ENCODE assay signal across 1 fruit fly cellular context in genomic region chr2L:273603-274002, dm6.
TF ChIP-seq lines count a peak whose summit lies in the region.

TSS of gene mbm (minus strand) at chr2L:273715.
TSS of gene CG11555 (plus strand) at chr2L:273836.

TF ChIP-seq in whole organism, embryonic, 481 proteins besides CTCF, POLR2A, EP300 and RAD21 (continued from another document and continues in another):
- no peak for TF ChIP-seq GATAe (GFP tag; conservative IDR thresholded peaks at IDR 0.05; lab: Robert Waterston, UW)
- TF ChIP-seq CG17829 (tag; optimal IDR thresholded peaks at IDR 0.05; lab: Kevin White, UChicago), result peak; percentile 60
- TF ChIP-seq CG15073 (GFP tag; optimal IDR thresholded peaks at IDR 0.05; lab: Kevin White, UChicago), result no peak
- no peak for TF ChIP-seq Mrtf (GFP tag; IDR thresholded peaks at IDR 0.05; lab: Robert Waterston, UW)
- no peak for TF ChIP-seq CG1603 (tag; optimal IDR thresholded peaks at IDR 0.05; lab: Kevin White, UChicago)
- TF ChIP-seq usp (GFP tag; optimal IDR thresholded peaks at IDR 0.05; lab: Kevin White, UChicago), result no peak
- TF ChIP-seq Elba2 (GFP tag; optimal IDR thresholded peaks at IDR 0.05; lab: Kevin White, UChicago), result no peak
- TF ChIP-seq CG17385 (GFP tag; optimal IDR thresholded peaks at IDR 0.05; lab: Kevin White, UChicago), result no peak
- TF ChIP-seq CG2678 (tag; optimal IDR thresholded peaks at IDR 0.05; lab: Kevin White, UChicago), result no peak
- no peak for TF ChIP-seq ewg (GFP tag; optimal IDR thresholded peaks at IDR 0.05; lab: Kevin White, UChicago)
- TF ChIP-seq CG11456 (GFP tag; IDR thresholded peaks at IDR 0.05; lab: Robert Waterston, UW), result no peak
- TF ChIP-seq Fer3 (tag; optimal IDR thresholded peaks at IDR 0.05; lab: Kevin White, UChicago), result peak; percentile 25
- peak; percentile 10 for TF ChIP-seq gcm (GFP tag; optimal IDR thresholded peaks at IDR 0.05; lab: Kevin White, UChicago)
- TF ChIP-seq CG3995 (GFP tag; optimal IDR thresholded peaks at IDR 0.05; lab: Kevin White, UChicago), result peak; percentile 46
- no peak for TF ChIP-seq CG2875 (GFP tag; optimal IDR thresholded peaks at IDR 0.05; lab: Kevin White, UChicago)
- peak; percentile 25 for TF ChIP-seq Dp (GFP tag; optimal IDR thresholded peaks at IDR 0.05; lab: Kevin White, UChicago)
- no peak for TF ChIP-seq wor (GFP tag; IDR thresholded peaks at IDR 0.05; lab: Robert Waterston, UW)
- TF ChIP-seq Side (GFP tag; optimal IDR thresholded peaks at IDR 0.05; lab: Kevin White, UChicago), result no peak
- no peak for TF ChIP-seq aop (GFP tag; IDR thresholded peaks at IDR 0.05; lab: Robert Waterston, UW)
- peak; percentile 51; the same call in 1 of the 3 replicates for TF ChIP-seq CG16813 (GFP tag; IDR thresholded peaks at IDR 0.05; lab: Robert Waterston, UW; ENCODE audit: partially characterized antibody)
- peak; percentile 73 for TF ChIP-seq CG13287 (GFP tag; IDR thresholded peaks at IDR 0.05; lab: Robert Waterston, UW; ENCODE audit: partially characterized antibody)
- TF ChIP-seq Fer1 (GFP tag; optimal IDR thresholded peaks at IDR 0.05; lab: Kevin White, UChicago), result peak; percentile 49
- peak; percentile 44 for TF ChIP-seq twi (tag; optimal IDR thresholded peaks at IDR 0.05; lab: Kevin White, UChicago)
- no peak for TF ChIP-seq pros (GFP tag; optimal IDR thresholded peaks at IDR 0.05; lab: Kevin White, UChicago)
- no peak for TF ChIP-seq Sin3A (optimal IDR thresholded peaks at IDR 0.05; lab: Kevin White, UChicago)
- peak; percentile 60 for TF ChIP-seq CG12391 (tag; optimal IDR thresholded peaks at IDR 0.05; lab: Kevin White, UChicago)
- TF ChIP-seq kni (GFP tag; optimal IDR thresholded peaks at IDR 0.05; lab: Kevin White, UChicago), result no peak
- TF ChIP-seq Six4 (GFP tag; optimal IDR thresholded peaks at IDR 0.05; lab: Kevin White, UChicago), result no peak
- TF ChIP-seq CG10565 (GFP tag; optimal IDR thresholded peaks at IDR 0.05; lab: Kevin White, UChicago), result no peak
- TF ChIP-seq CG43689 (GFP tag; IDR thresholded peaks at IDR 0.05; lab: Robert Waterston, UW), result no peak
- no peak for TF ChIP-seq Ets65A (GFP tag; lab: Kevin White, UChicago)
- TF ChIP-seq maf-S (GFP tag; optimal IDR thresholded peaks at IDR 0.05; lab: Kevin White, UChicago), result no peak
- no peak for TF ChIP-seq E2f1 (GFP tag; IDR thresholded peaks at IDR 0.05; lab: Robert Waterston, UW)
- TF ChIP-seq jigr1 (GFP tag; IDR thresholded peaks at IDR 0.05; lab: Robert Waterston, UW), result no peak
- TF ChIP-seq HLH54F (GFP tag; optimal IDR thresholded peaks at IDR 0.05; lab: Kevin White, UChicago), result no peak
- TF ChIP-seq CG1233 (GFP tag; optimal IDR thresholded peaks at IDR 0.05; lab: Kevin White, UChicago), result no peak
- no peak for TF ChIP-seq cg (GFP tag; optimal IDR thresholded peaks at IDR 0.05; lab: Kevin White, UChicago)
- TF ChIP-seq CG6765 (GFP tag; optimal IDR thresholded peaks at IDR 0.05; lab: Kevin White, UChicago), result no peak
- TF ChIP-seq ham (GFP tag; IDR thresholded peaks at IDR 0.05; lab: Robert Waterston, UW), result no peak
- TF ChIP-seq CG14965 (GFP tag; optimal IDR thresholded peaks at IDR 0.05; lab: Kevin White, UChicago; ENCODE audit: borderline replicate concordance), result no peak
- no peak for TF ChIP-seq CG17912 (GFP tag; optimal IDR thresholded peaks at IDR 0.05; lab: Kevin White, UChicago)
- no peak for TF ChIP-seq Atf3 (GFP tag; optimal IDR thresholded peaks at IDR 0.05; lab: Kevin White, UChicago)
- no peak for TF ChIP-seq CG4424 (GFP tag; optimal IDR thresholded peaks at IDR 0.05; lab: Kevin White, UChicago)
- TF ChIP-seq Hr78 (GFP tag; optimal IDR thresholded peaks at IDR 0.05; lab: Kevin White, UChicago), result no peak
- no peak for TF ChIP-seq CG8359 (GFP tag; optimal IDR thresholded peaks at IDR 0.05; lab: Kevin White, UChicago; ENCODE audit: borderline replicate concordance)
- TF ChIP-seq peb (GFP tag; IDR thresholded peaks at IDR 0.05; lab: Robert Waterston, UW), result no peak
- no peak for TF ChIP-seq Jarid2 (GFP tag; optimal IDR thresholded peaks at IDR 0.05; lab: Kevin White, UChicago)
- TF ChIP-seq CG8944 (GFP tag; optimal IDR thresholded peaks at IDR 0.05; lab: Kevin White, UChicago), result no peak
- TF ChIP-seq cas (GFP tag; IDR thresholded peaks at IDR 0.05; lab: Robert Waterston, UW), result no peak
- no peak for TF ChIP-seq lilli (GFP tag; optimal IDR thresholded peaks at IDR 0.05; lab: Kevin White, UChicago)
- no peak for TF ChIP-seq H15 (GFP tag; IDR thresholded peaks at IDR 0.05; lab: Robert Waterston, UW)
- peak; percentile 84 for TF ChIP-seq dm (GFP tag; optimal IDR thresholded peaks at IDR 0.05; lab: Kevin White, UChicago)
- TF ChIP-seq Camta (GFP tag; optimal IDR thresholded peaks at IDR 0.05; lab: Kevin White, UChicago), result no peak
- TF ChIP-seq tgo (GFP tag; IDR thresholded peaks at IDR 0.05; lab: Robert Waterston, UW), result no peak
- no peak for TF ChIP-seq ATbp (GFP tag; optimal IDR thresholded peaks at IDR 0.05; lab: Kevin White, UChicago)
- no peak for TF ChIP-seq Atf-2 (GFP tag; optimal IDR thresholded peaks at IDR 0.05; lab: Kevin White, UChicago)
- no peak for TF ChIP-seq CG11247 (GFP tag; IDR thresholded peaks at IDR 0.05; lab: Robert Waterston, UW)
- TF ChIP-seq ttk (GFP tag; IDR thresholded peaks at IDR 0.05; lab: Robert Waterston, UW), result no peak
- peak; percentile 64 for TF ChIP-seq scrt (GFP tag; optimal IDR thresholded peaks at IDR 0.05; lab: Kevin White, UChicago)
- TF ChIP-seq sna (GFP tag; IDR thresholded peaks at IDR 0.05; lab: Robert Waterston, UW; ENCODE audit: partially characterized antibody), result no peak; the same call in 1 of the 2 replicates
- TF ChIP-seq kah (GFP tag; optimal IDR thresholded peaks at IDR 0.05; lab: Kevin White, UChicago), result peak; percentile 14
- TF ChIP-seq CG31365 (tag; optimal IDR thresholded peaks at IDR 0.05; lab: Kevin White, UChicago), result no peak
- TF ChIP-seq CG7372 (GFP tag; IDR thresholded peaks at IDR 0.05; lab: Robert Waterston, UW), result no peak
- TF ChIP-seq CG4820 (GFP tag; optimal IDR thresholded peaks at IDR 0.05; lab: Kevin White, UChicago), result no peak
- peak; percentile 34 for TF ChIP-seq pzg (GFP tag; optimal IDR thresholded peaks at IDR 0.05; lab: Kevin White, UChicago)
- peak; percentile 41 for TF ChIP-seq PHDP (tag; optimal IDR thresholded peaks at IDR 0.05; lab: Kevin White, UChicago)
- peak in 1 of 2 experiments; percentile 19 for TF ChIP-seq dpn (GFP tag; optimal IDR thresholded peaks at IDR 0.05; lab: Kevin White, UChicago)
- no peak for TF ChIP-seq Hr39 (optimal IDR thresholded peaks at IDR 0.05; lab: Kevin White, UChicago)
- no peak for TF ChIP-seq chinmo (GFP tag; IDR thresholded peaks at IDR 0.05; lab: Robert Waterston, UW; ENCODE audit: partially characterized antibody)
- TF ChIP-seq cad (GFP tag; optimal IDR thresholded peaks at IDR 0.05; lab: Kevin White, UChicago), result no peak
- TF ChIP-seq CG8290 (GFP tag; optimal IDR thresholded peaks at IDR 0.05; lab: Kevin White, UChicago), result no peak
- no peak for TF ChIP-seq CG8290 (tag; optimal IDR thresholded peaks at IDR 0.05; lab: Kevin White, UChicago)
- no peak for TF ChIP-seq CG2889 (GFP tag; IDR thresholded peaks at IDR 0.05; lab: Robert Waterston, UW)
- TF ChIP-seq Taf1 (GFP tag; IDR thresholded peaks at IDR 0.05; lab: Robert Waterston, UW), result no peak
- peak; percentile 81 for TF ChIP-seq cwo (GFP tag; optimal IDR thresholded peaks at IDR 0.05; lab: Kevin White, UChicago)
- TF ChIP-seq bab2 (GFP tag; optimal IDR thresholded peaks at IDR 0.05; lab: Kevin White, UChicago), result no peak
- no peak for TF ChIP-seq sd (tag; optimal IDR thresholded peaks at IDR 0.05; lab: Kevin White, UChicago)
- TF ChIP-seq CG2116 (GFP tag; optimal IDR thresholded peaks at IDR 0.05; lab: Kevin White, UChicago), result peak; percentile 61
- no peak for TF ChIP-seq exex (tag; optimal IDR thresholded peaks at IDR 0.05; lab: Kevin White, UChicago)
- TF ChIP-seq sc (optimal IDR thresholded peaks at IDR 0.05; lab: Kevin White, UChicago), result no peak
- TF ChIP-seq sc (GFP tag; optimal IDR thresholded peaks at IDR 0.05; lab: Kevin White, UChicago), result no peak
- peak; percentile 34 for TF ChIP-seq CG13775 (GFP tag; optimal IDR thresholded peaks at IDR 0.05; lab: Kevin White, UChicago)
- TF ChIP-seq Ssrp (tag; optimal IDR thresholded peaks at IDR 0.05; lab: Kevin White, UChicago), result no peak
- TF ChIP-seq sima (GFP tag; optimal IDR thresholded peaks at IDR 0.05; lab: Kevin White, UChicago), result no peak
- no peak for TF ChIP-seq CG9727 (GFP tag; optimal IDR thresholded peaks at IDR 0.05; lab: Kevin White, UChicago)
- TF ChIP-seq ems (GFP tag; optimal IDR thresholded peaks at IDR 0.05; lab: Kevin White, UChicago), result no peak
- TF ChIP-seq CG10431 (GFP tag; optimal IDR thresholded peaks at IDR 0.05; lab: Kevin White, UChicago), result no peak
- TF ChIP-seq dysf (GFP tag; IDR thresholded peaks at IDR 0.05; lab: Robert Waterston, UW), result peak; percentile 24; the same call in 1 of the 3 replicates
- no peak for TF ChIP-seq hkb (optimal IDR thresholded peaks at IDR 0.05; lab: Kevin White, UChicago)
- no peak for TF ChIP-seq hkb (GFP tag; IDR thresholded peaks at IDR 0.05; lab: Robert Waterston, UW)
- no peak for TF ChIP-seq so (GFP tag; IDR thresholded peaks at IDR 0.05; lab: Robert Waterston, UW)
- TF ChIP-seq croc (GFP tag; conservative IDR thresholded peaks at IDR 0.05; lab: Robert Waterston, UW), result no peak
- TF ChIP-seq Neu2 (GFP tag; optimal IDR thresholded peaks at IDR 0.05; lab: Kevin White, UChicago; ENCODE audit: borderline replicate concordance), result no peak
- no peak for TF ChIP-seq CG10979 (tag; optimal IDR thresholded peaks at IDR 0.05; lab: Kevin White, UChicago)
- no peak for TF ChIP-seq CG16779 (GFP tag; IDR thresholded peaks at IDR 0.05; lab: Robert Waterston, UW)
- no peak for TF ChIP-seq tx (GFP tag; optimal IDR thresholded peaks at IDR 0.05; lab: Kevin White, UChicago)
- TF ChIP-seq salm (tag; optimal IDR thresholded peaks at IDR 0.05; lab: Kevin White, UChicago), result no peak
- TF ChIP-seq CG2120 (GFP tag; optimal IDR thresholded peaks at IDR 0.05; lab: Kevin White, UChicago), result no peak
- TF ChIP-seq CG4404 (GFP tag; IDR thresholded peaks at IDR 0.05; lab: Robert Waterston, UW), result no peak
- no peak for TF ChIP-seq Oaz (GFP tag; IDR thresholded peaks at IDR 0.05; lab: Robert Waterston, UW)
- TF ChIP-seq CG9215 (GFP tag; IDR thresholded peaks at IDR 0.05; lab: Robert Waterston, UW), result no peak
- no peak for TF ChIP-seq fd96Cb (tag; optimal IDR thresholded peaks at IDR 0.05; lab: Kevin White, UChicago)
- TF ChIP-seq zfh1 (GFP tag; IDR thresholded peaks at IDR 0.05; lab: Robert Waterston, UW), result no peak
- TF ChIP-seq CG6272 (GFP tag; IDR thresholded peaks at IDR 0.05; lab: Robert Waterston, UW), result no peak
- no peak for TF ChIP-seq Opbp (GFP tag; IDR thresholded peaks at IDR 0.05; lab: Robert Waterston, UW; ENCODE audit: partially characterized antibody)
- TF ChIP-seq pb (GFP tag; optimal IDR thresholded peaks at IDR 0.05; lab: Kevin White, UChicago), result no peak
- no peak for TF ChIP-seq gem (tag; optimal IDR thresholded peaks at IDR 0.05; lab: Kevin White, UChicago)
- no peak for TF ChIP-seq pnt (GFP tag; optimal IDR thresholded peaks at IDR 0.05; lab: Kevin White, UChicago)
- TF ChIP-seq Drgx (GFP tag; IDR thresholded peaks at IDR 0.05; lab: Robert Waterston, UW), result no peak
- no peak for TF ChIP-seq CG5245 (GFP tag; optimal IDR thresholded peaks at IDR 0.05; lab: Kevin White, UChicago)
- TF ChIP-seq Ravus (GFP tag; IDR thresholded peaks at IDR 0.05; lab: Robert Waterston, UW), result no peak
- no peak for TF ChIP-seq gfzf (GFP tag; optimal IDR thresholded peaks at IDR 0.05; lab: Kevin White, UChicago)
- no peak for TF ChIP-seq Hand (GFP tag; optimal IDR thresholded peaks at IDR 0.05; lab: Kevin White, UChicago)
- TF ChIP-seq hbn (GFP tag; IDR thresholded peaks at IDR 0.05; lab: Robert Waterston, UW; ENCODE audit: partially characterized antibody), result 0 out of 2 replicates have a peak, but pooled peaks have one; percentile 24
- no peak for TF ChIP-seq lbe (GFP tag; optimal IDR thresholded peaks at IDR 0.05; lab: Kevin White, UChicago)
- no peak for TF ChIP-seq NFAT (GFP tag; IDR thresholded peaks at IDR 0.05; lab: Robert Waterston, UW)
- no peak for TF ChIP-seq CG18011 (GFP tag; optimal IDR thresholded peaks at IDR 0.05; lab: Kevin White, UChicago)
- no peak for TF ChIP-seq Kr (GFP tag; optimal IDR thresholded peaks at IDR 0.05; lab: Kevin White, UChicago)
- TF ChIP-seq HHEX (GFP tag; optimal IDR thresholded peaks at IDR 0.05; lab: Kevin White, UChicago), result no peak
- TF ChIP-seq sob (GFP tag; IDR thresholded peaks at IDR 0.05; lab: Robert Waterston, UW), result no peak
- TF ChIP-seq CG17186 (GFP tag; optimal IDR thresholded peaks at IDR 0.05; lab: Kevin White, UChicago), result no peak
- no peak for TF ChIP-seq dan (GFP tag; IDR thresholded peaks at IDR 0.05; lab: Robert Waterston, UW)
- TF ChIP-seq tup (GFP tag; optimal IDR thresholded peaks at IDR 0.05; lab: Kevin White, UChicago), result no peak
- TF ChIP-seq CG18619 (GFP tag; optimal IDR thresholded peaks at IDR 0.05; lab: Kevin White, UChicago), result no peak
- TF ChIP-seq CG17361 (GFP tag; IDR thresholded peaks at IDR 0.05; lab: Robert Waterston, UW), result peak; percentile 44; the same call in 1 of the 3 replicates
- TF ChIP-seq CG34422 (GFP tag; IDR thresholded peaks at IDR 0.05; lab: Robert Waterston, UW), result peak; percentile 21; the same call in 1 of the 3 replicates
- TF ChIP-seq CG3847 (GFP tag; IDR thresholded peaks at IDR 0.05; lab: Robert Waterston, UW), result no peak
- TF ChIP-seq CG5953 (GFP tag; IDR thresholded peaks at IDR 0.05; lab: Robert Waterston, UW), result no peak
- no peak for TF ChIP-seq CG17612 (GFP tag; IDR thresholded peaks at IDR 0.05; lab: Robert Waterston, UW)
- TF ChIP-seq CG13296 (GFP tag; optimal IDR thresholded peaks at IDR 0.05; lab: Kevin White, UChicago), result peak; percentile 40
- TF ChIP-seq crol (GFP tag; IDR thresholded peaks at IDR 0.05; lab: Robert Waterston, UW), result no peak
- no peak for TF ChIP-seq NK7.1 (GFP tag; optimal IDR thresholded peaks at IDR 0.05; lab: Kevin White, UChicago)
- TF ChIP-seq sisA (GFP tag; IDR thresholded peaks at IDR 0.05; lab: Robert Waterston, UW), result no peak
- TF ChIP-seq CG12659 (GFP tag; optimal IDR thresholded peaks at IDR 0.05; lab: Kevin White, UChicago), result peak; percentile 45
- TF ChIP-seq CG31224 (GFP tag; IDR thresholded peaks at IDR 0.05; lab: Robert Waterston, UW), result 0 out of 2 replicates have a peak, but pooled peaks have one; percentile 15
- TF ChIP-seq bcd (GFP tag; optimal IDR thresholded peaks at IDR 0.05; lab: Kevin White, UChicago), result no peak
- peak; percentile 46 for TF ChIP-seq CG2712 (tag; optimal IDR thresholded peaks at IDR 0.05; lab: Kevin White, UChicago)
- TF ChIP-seq CG8478 (optimal IDR thresholded peaks at IDR 0.05; lab: Kevin White, UChicago), result no peak
- no peak for TF ChIP-seq btn (GFP tag; optimal IDR thresholded peaks at IDR 0.05; lab: Kevin White, UChicago)
